Worm (Caenorhabditis elegans) whole organism, L2 larva: ENCODE data around the gene C33F10.11.

Experiments used
- R02D3.7 ChIP-seq: fragments of 150-350 bp; optimal IDR thresholded peaks from 2 replicates; lab custom pipeline; 2014; ENCODE audit warnings: missing biosample characterization, missing genetic modification characterization
- ama-1 ChIP-seq: fragments of 150-350 bp; optimal IDR thresholded peaks from 2 replicates; lab custom pipeline; 2018; ENCODE audit warnings: inconsistent platforms
- dmd-4 ChIP-seq: sonication (generic microtip); optimal IDR thresholded peaks from 2 replicates; lab custom pipeline; 2017; ENCODE audit warnings: missing biosample characterization, missing genetic modification characterization
- lsy-2 ChIP-seq, 2 experiments: fragments of 150-350 bp in 1 of 2; sonication (generic microtip) in 1 of 2; optimal IDR thresholded peaks; 2 replicates each; lab custom pipeline; 2014 to 2017; ENCODE audit warnings: missing biosample characterization in 2 of 2, missing genetic modification characterization in 2 of 2
- mab-5 ChIP-seq: fragments of 150-350 bp; optimal IDR thresholded peaks from 2 replicates; lab custom pipeline; 2014; ENCODE audit warnings: missing biosample characterization, missing genetic modification characterization
- nhr-10 ChIP-seq: sonication (generic microtip); optimal IDR thresholded peaks from 2 replicates; lab custom pipeline; 2017; ENCODE audit warnings: missing biosample characterization, missing genetic modification characterization
- nhr-11 ChIP-seq: fragments of 150-350 bp; optimal IDR thresholded peaks from 2 replicates; lab custom pipeline; 2014; ENCODE audit warnings: missing biosample characterization, missing genetic modification characterization
- nhr-237 ChIP-seq: fragments of 150-350 bp; optimal IDR thresholded peaks from 2 replicates; lab custom pipeline; 2014; ENCODE audit warnings: missing biosample characterization, missing genetic modification characterization
- nhr-25 ChIP-seq: fragments of 150-350 bp; sonication (generic microtip); optimal IDR thresholded peaks from 3 replicates; lab custom pipeline; 2014; ENCODE audit warnings: missing biosample characterization, missing genetic modification characterization
- sem-4 ChIP-seq: fragments of 150-350 bp; optimal IDR thresholded peaks from 2 replicates; lab custom pipeline; 2014; ENCODE audit warnings: missing biosample characterization, missing genetic modification reagents, missing genetic modification characterization
- unc-39 ChIP-seq: fragments of 150-350 bp; optimal IDR thresholded peaks from 2 replicates; lab custom pipeline; 2014; ENCODE audit warnings: missing biosample characterization, missing genetic modification characterization

ce11 chrII:4789835-4790343 is 44.8 kb downstream of the C33F10.11 start, which contains the start of gene F26G1.15:
- TF ChIP-seq sem-4 (tag; lab: Kevin White, UChicago) (no peak), nhr-11 (tag; lab: Kevin White, UChicago) (no peak), mab-5 (no peak), unc-39 (tag; lab: Kevin White, UChicago) (no peak), lsy-2 (tag; optimal IDR thresholded peaks at IDR 0.05; lab: Kevin White, UChicago) (no peak), dmd-4 (tag; lab: Kevin White, UChicago) (no peak), nhr-237 (tag; lab: Kevin White, UChicago) (no peak), R02D3.7 (tag; lab: Kevin White, UChicago) (no peak), ama-1 (lab: Kevin White, UChicago) (no peak), nhr-10 (tag; lab: Kevin White, UChicago) (no peak), nhr-25 (tag; lab: Kevin White, UChicago) (no peak)
